Worm (Caenorhabditis elegans) whole organism, midembryonic: ENCODE results near the gene F58G1.8.

ENCODE experiments used
- T22C8.4 ChIP-seq: fragments of 200-800 bp; sonication (Bioruptor generic); IDR thresholded peaks from 2 replicates; pipeline ENCODE4 v1.3.6; 2022; ENCODE audit warnings: missing genetic modification characterization, missing compliant biosample characterization
- cog-1 ChIP-seq: sonication (generic microtip); optimal IDR thresholded peaks from 2 replicates; lab custom pipeline; 2016; ENCODE audit warnings: missing genetic modification characterization, missing compliant biosample characterization
- flt-1 ChIP-seq: fragments of 200-800 bp; sonication (Bioruptor generic); IDR thresholded peaks from 2 replicates; pipeline ENCODE4 v1.3.6; 2022; ENCODE audit warnings: missing genetic modification characterization, missing compliant biosample characterization
- klf-2 ChIP-seq: fragments of 200-800 bp; sonication (Bioruptor generic); conservative IDR thresholded peaks from 2 replicates; pipeline ENCODE4 v1.3.6; 2022; ENCODE audit warnings: missing genetic modification reagents, missing genetic modification characterization, missing compliant biosample characterization
- med-1 ChIP-seq: sonication (generic microtip); optimal IDR thresholded peaks from 2 replicates; lab custom pipeline; 2017; ENCODE audit warnings: missing genetic modification characterization, mild to moderate bottlenecking, missing compliant biosample characterization, antibody characterized with exemption, missing genetic modification reagents; ENCODE audit not compliant: insufficient read depth
- ref-1 ChIP-seq: fragments of 200-800 bp; sonication (Bioruptor generic); conservative IDR thresholded peaks from 2 replicates; pipeline ENCODE4 v1.3.6; 2022; ENCODE audit warnings: missing genetic modification reagents, missing genetic modification characterization, missing compliant biosample characterization
- tab-1 ChIP-seq: fragments of 200-800 bp; sonication (Bioruptor generic); IDR thresholded peaks from 2 replicates; pipeline ENCODE4 v1.3.6; 2022; ENCODE audit warnings: missing genetic modification characterization, missing compliant biosample characterization
- ztf-23 ChIP-seq: fragments of 200-800 bp; sonication (Bioruptor generic); IDR thresholded peaks from 2 replicates; pipeline ENCODE4 v1.3.6; 2022; ENCODE audit warnings: missing genetic modification reagents, missing genetic modification characterization, missing compliant biosample characterization
- ztf-29 ChIP-seq: fragments of 200-800 bp; sonication (Bioruptor generic); IDR thresholded peaks from 2 replicates; pipeline ENCODE4 v1.3.6; 2022; ENCODE audit warnings: missing genetic modification reagents, missing genetic modification characterization, missing compliant biosample characterization

The F58G1.8 gene

DNA sequence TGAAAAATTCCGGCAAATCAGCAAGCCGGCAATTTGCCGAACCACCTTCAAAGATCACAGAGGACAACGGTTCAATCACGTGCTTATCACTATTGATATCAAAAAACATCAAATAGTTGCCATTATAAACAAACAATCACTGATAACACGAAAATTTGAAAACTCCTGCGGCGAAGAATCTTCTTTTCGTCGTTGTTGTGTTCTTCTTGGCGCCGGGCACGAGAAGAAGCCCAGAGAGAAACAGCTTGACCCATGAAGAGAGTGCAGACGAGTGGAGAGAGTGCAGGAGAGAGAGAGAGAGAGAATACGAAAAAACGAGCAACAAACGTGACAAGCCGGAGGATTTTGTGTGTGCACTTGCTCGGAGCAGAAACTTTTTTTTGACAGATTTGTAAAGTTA is 46.8 kb downstream of the F58G1.8 start:
- TF ChIP-seq med-1 (no peak), flt-1 (GFP tag; lab: Robert Waterston, UW) (no peak), cog-1 (no peak), ztf-29 (no peak), ztf-23 (no peak), T22C8.4 (no peak), tab-1 (GFP tag; lab: Robert Waterston, UW) (no peak), ref-1 (GFP tag; lab: Robert Waterston, UW) (no peak), klf-2 (no peak)

DNA sequence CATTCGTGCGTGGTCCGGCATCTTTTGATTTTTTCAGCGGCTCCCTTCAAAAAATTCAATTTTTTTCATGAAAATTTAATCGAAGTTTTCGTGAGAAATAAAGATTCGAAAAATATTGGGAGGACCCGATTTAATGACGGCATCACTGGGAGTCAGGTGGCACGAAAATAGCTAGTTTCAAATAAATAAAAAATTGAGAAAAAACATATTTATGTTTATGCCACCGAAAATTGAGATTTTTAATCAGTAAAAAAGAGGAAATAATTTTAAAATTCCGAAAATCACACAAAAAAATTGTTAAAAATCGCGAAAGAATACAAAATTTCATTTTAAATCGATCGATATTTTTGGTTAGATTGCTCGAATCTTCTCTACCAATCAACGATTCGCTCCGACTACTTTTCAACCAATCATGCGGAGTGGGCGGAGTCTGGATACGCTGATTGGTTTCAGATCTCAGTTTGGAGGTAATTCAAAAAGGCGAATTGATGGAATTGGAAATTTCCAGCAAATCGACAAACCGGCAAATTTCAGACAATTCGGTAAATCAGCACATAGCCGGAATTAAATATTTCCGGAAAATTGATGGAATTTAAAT is 47.3 kb downstream of the F58G1.8 start, which contains the start of gene gsy-1:
gsy-1 (minus strand) TSS at position 51 of the 598 bp plus-strand sequence.
- no peak for TF ChIP-seq T22C8.4
- TF ChIP-seq cog-1, result no peak
- no peak for TF ChIP-seq klf-2
- TF ChIP-seq ztf-23, result no peak
- no peak for TF ChIP-seq med-1
- no peak for TF ChIP-seq ref-1 (GFP tag; lab: Robert Waterston, UW)
- TF ChIP-seq tab-1 (GFP tag; lab: Robert Waterston, UW), result no peak
- TF ChIP-seq ztf-29, result no peak
- TF ChIP-seq flt-1 (GFP tag; lab: Robert Waterston, UW), result no peak
